Worm (Caenorhabditis elegans): ENCODE measurements around the gene Y54G2A.77.

- TF ChIP-seq dao-5 (tag; optimal IDR thresholded peaks at IDR 0.05) = no peak
- TF ChIP-seq W03F9.2 (tag; optimal IDR thresholded peaks at IDR 0.05) = no peak
- TF ChIP-seq him-1 (tag; optimal IDR thresholded peaks at IDR 0.05) = no peak
These were observed 3.3 kb upstream of the Y54G2A.77 start, which contains the start of gene Y54G2A.38 for ce11 chrIV:2759163-2759562.

All from whole organism, L4/young adult.